Worm (Caenorhabditis elegans) whole organism, midembryonic: ENCODE measurements around the gene C30G12.6.

Source experiments
- T22C8.4 ChIP-seq: fragments of 200-800 bp; sonication (Bioruptor generic); IDR thresholded peaks from 2 replicates; pipeline ENCODE4 v1.3.6; 2022; ENCODE audit warnings: missing genetic modification characterization, missing compliant biosample characterization
- med-1 ChIP-seq: sonication (generic microtip); optimal IDR thresholded peaks from 2 replicates; lab custom pipeline; 2017; ENCODE audit warnings: missing genetic modification characterization, mild to moderate bottlenecking, missing compliant biosample characterization, antibody characterized with exemption, missing genetic modification reagents; ENCODE audit not compliant: insufficient read depth
- ref-1 ChIP-seq: fragments of 200-800 bp; sonication (Bioruptor generic); conservative IDR thresholded peaks from 2 replicates; pipeline ENCODE4 v1.3.6; 2022; ENCODE audit warnings: missing genetic modification reagents, missing genetic modification characterization, missing compliant biosample characterization
- ztf-29 ChIP-seq: fragments of 200-800 bp; sonication (Bioruptor generic); IDR thresholded peaks from 2 replicates; pipeline ENCODE4 v1.3.6; 2022; ENCODE audit warnings: missing genetic modification reagents, missing genetic modification characterization, missing compliant biosample characterization

DNA sequence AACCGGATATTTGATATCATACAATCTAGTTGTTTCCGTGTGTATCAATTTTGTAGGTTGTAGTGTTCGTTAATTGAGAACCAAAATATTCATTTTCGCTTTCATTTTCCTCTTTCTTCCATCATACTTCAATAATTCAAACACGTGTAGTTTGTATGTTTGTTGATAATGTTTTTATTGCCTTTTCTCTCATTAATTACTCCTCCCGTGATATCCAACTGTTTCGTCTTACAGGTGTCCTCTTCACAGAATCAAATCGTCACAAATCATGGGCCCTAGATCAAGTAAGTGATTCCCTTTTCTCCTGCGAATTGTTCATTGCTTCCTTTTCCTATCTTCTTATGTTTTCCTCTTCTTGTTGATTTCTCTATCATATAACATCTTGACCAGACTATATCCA, 43.2 kb upstream of the C30G12.6 start, which contains the start of gene nhr-21:
- TF ChIP-seq ref-1: no peak
- TF ChIP-seq T22C8.4: no peak
- no peak for TF ChIP-seq ztf-29
- no peak for TF ChIP-seq med-1 (GFP tag; lab: Kevin White, UChicago)
